Worm (Caenorhabditis elegans) whole organism, L3 larva: ENCODE data around the gene Y41C4A.8.
A peak's percentile ranks its signal among the peaks of the same experiment; 100 is the strongest.

Experiments
- R02D3.7 ChIP-seq: fragments of 150-350 bp; optimal IDR thresholded peaks from 2 replicates; lab custom pipeline; 2014; ENCODE audit warnings: missing biosample characterization, missing genetic modification characterization
- ZK546.5 ChIP-seq: sonication (generic microtip); optimal IDR thresholded peaks from 2 replicates; lab custom pipeline; 2017; ENCODE audit warnings: missing biosample characterization, missing genetic modification characterization
- aly-2 ChIP-seq: fragments of 150-350 bp; optimal IDR thresholded peaks from 2 replicates; lab custom pipeline; 2014; ENCODE audit warnings: missing biosample characterization, missing genetic modification characterization
- ama-1 ChIP-seq: fragments of 150-350 bp; optimal IDR thresholded peaks from 2 replicates; lab custom pipeline; 2018
- ceh-16 ChIP-seq: sonication (generic microtip); optimal IDR thresholded peaks from 2 replicates; lab custom pipeline; 2017; ENCODE audit warnings: missing biosample characterization, missing genetic modification characterization
- ceh-28 ChIP-seq: fragments of 150-350 bp; optimal IDR thresholded peaks from 2 replicates; lab custom pipeline; 2014; ENCODE audit warnings: missing biosample characterization, missing genetic modification reagents, missing genetic modification characterization
- ceh-82 ChIP-seq: fragments of 150-350 bp; optimal IDR thresholded peaks from 2 replicates; lab custom pipeline; 2014; ENCODE audit warnings: missing biosample characterization, missing genetic modification characterization
- egl-5 ChIP-seq: fragments of 150-350 bp; optimal IDR thresholded peaks from 2 replicates; lab custom pipeline; 2017; ENCODE audit warnings: missing biosample characterization, missing genetic modification reagents, missing genetic modification characterization, inconsistent platforms
- elt-2 ChIP-seq: sonication (generic microtip); optimal IDR thresholded peaks from 2 replicates; lab custom pipeline; 2016; ENCODE audit warnings: missing genetic modification reagents, mild to moderate bottlenecking, missing genetic modification characterization, missing compliant biosample characterization
- elt-3 ChIP-seq, 3 experiments: fragments of 150-350 bp in 1 of 3; sonication (generic microtip) in 2 of 3; optimal IDR thresholded peaks; 2 replicates in 2 of 3; 4 replicates in 1 of 3; lab custom pipeline; 2014 to 2017; ENCODE audit warnings: missing biosample characterization in 3 of 3, missing genetic modification characterization in 3 of 3
- fos-1 ChIP-seq: fragments of 150-350 bp; optimal IDR thresholded peaks from 2 replicates; lab custom pipeline; 2014; ENCODE audit warnings: missing biosample characterization, missing genetic modification characterization
- hmg-11 ChIP-seq: sonication (generic microtip); optimal IDR thresholded peaks from 2 replicates; lab custom pipeline; 2016; ENCODE audit warnings: missing genetic modification characterization, missing compliant biosample characterization
- jun-1 ChIP-seq: fragments of 150-350 bp; optimal IDR thresholded peaks from 2 replicates; lab custom pipeline; 2014; ENCODE audit warnings: missing biosample characterization, missing genetic modification reagents, missing genetic modification characterization
- lin-15B ChIP-seq: fragments of 150-350 bp; optimal IDR thresholded peaks from 2 replicates; lab custom pipeline; 2014; ENCODE audit warnings: missing biosample characterization, missing genetic modification characterization
- lin-39 ChIP-seq: fragments of 150-350 bp; optimal IDR thresholded peaks from 2 replicates; lab custom pipeline; 2018; ENCODE audit warnings: missing biosample characterization, missing genetic modification reagents, missing genetic modification characterization
- lsy-12 ChIP-seq: sonication (generic microtip); optimal IDR thresholded peaks from 2 replicates; lab custom pipeline; 2016; ENCODE audit warnings: mild to moderate bottlenecking, missing genetic modification characterization, missing compliant biosample characterization
- mdl-1 ChIP-seq: fragments of 150-350 bp; optimal IDR thresholded peaks from 2 replicates; lab custom pipeline; 2014; ENCODE audit warnings: missing biosample characterization, missing genetic modification characterization
- nhr-11 ChIP-seq: fragments of 150-350 bp; optimal IDR thresholded peaks from 2 replicates; lab custom pipeline; 2014; ENCODE audit warnings: missing biosample characterization, missing genetic modification characterization
- nhr-12 ChIP-seq: fragments of 150-350 bp; optimal IDR thresholded peaks from 2 replicates; lab custom pipeline; 2014; ENCODE audit warnings: missing biosample characterization, missing genetic modification characterization
- nhr-23 ChIP-seq: fragments of 150-350 bp; optimal IDR thresholded peaks from 2 replicates; lab custom pipeline; 2014; ENCODE audit warnings: missing biosample characterization, missing genetic modification reagents, missing genetic modification characterization
- nhr-25 ChIP-seq: sonication (generic microtip); optimal IDR thresholded peaks from 2 replicates; lab custom pipeline; 2017; ENCODE audit warnings: missing biosample characterization, missing genetic modification characterization
- nhr-28 ChIP-seq: fragments of 150-350 bp; optimal IDR thresholded peaks from 2 replicates; lab custom pipeline; 2014; ENCODE audit warnings: missing biosample characterization, missing genetic modification characterization
- nhr-67 ChIP-seq: fragments of 150-350 bp; optimal IDR thresholded peaks from 2 replicates; lab custom pipeline; 2014; ENCODE audit warnings: missing biosample characterization, missing genetic modification characterization
- nhr-76 ChIP-seq: fragments of 150-350 bp; sonication (generic microtip); optimal IDR thresholded peaks from 5 replicates; lab custom pipeline; 2014; ENCODE audit warnings: missing biosample characterization, missing genetic modification characterization
- nhr-77 ChIP-seq: fragments of 150-350 bp; optimal IDR thresholded peaks from 2 replicates; lab custom pipeline; 2014; ENCODE audit warnings: missing biosample characterization, missing genetic modification characterization
- pha-4 ChIP-seq: fragments of 150-350 bp; optimal IDR thresholded peaks from 2 replicates; lab custom pipeline; 2014; ENCODE audit warnings: missing biosample characterization, missing genetic modification reagents, missing genetic modification characterization
- sea-2 ChIP-seq: fragments of 150-350 bp; sonication (generic microtip); optimal IDR thresholded peaks from 4 replicates; lab custom pipeline; 2014; ENCODE audit warnings: missing biosample characterization, missing genetic modification reagents, missing genetic modification characterization
- snpc-4 ChIP-seq: fragments of 150-350 bp; optimal IDR thresholded peaks from 2 replicates; lab custom pipeline; 2014; ENCODE audit warnings: missing biosample characterization, missing genetic modification characterization
- tbx-2 ChIP-seq: sonication (generic microtip); optimal IDR thresholded peaks from 2 replicates; lab custom pipeline; 2016; ENCODE audit warnings: mild to moderate bottlenecking, missing genetic modification characterization, missing compliant biosample characterization
- unc-39 ChIP-seq: sonication (generic microtip); optimal IDR thresholded peaks from 4 replicates; lab custom pipeline; 2017; ENCODE audit warnings: missing biosample characterization, missing genetic modification characterization
- zag-1 ChIP-seq: fragments of 150-350 bp; optimal IDR thresholded peaks from 2 replicates; lab custom pipeline; 2014; ENCODE audit warnings: missing biosample characterization, missing genetic modification characterization
- ztf-4 ChIP-seq: fragments of 150-350 bp; optimal IDR thresholded peaks from 2 replicates; lab custom pipeline; 2014; ENCODE audit warnings: missing biosample characterization, missing genetic modification characterization

Y41C4A.8 gene

DNA sequence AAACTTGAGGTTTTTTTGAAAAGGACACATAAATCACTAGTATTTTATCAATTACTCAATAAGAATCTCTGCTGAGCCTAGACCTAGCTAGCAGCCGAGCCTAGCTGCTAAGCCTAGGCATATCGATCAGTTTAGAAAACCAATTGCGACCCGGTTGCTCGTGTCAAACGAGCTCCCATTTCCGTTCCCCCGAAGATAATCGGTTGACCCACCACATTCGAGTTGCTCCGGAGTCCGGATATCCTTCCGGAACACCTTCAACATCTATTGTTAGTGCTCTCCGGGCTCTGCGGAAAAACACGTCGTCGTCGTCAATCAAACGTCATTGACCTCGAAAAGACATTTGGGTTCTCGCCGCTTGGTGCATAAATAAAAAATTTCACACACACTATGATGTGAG, 24.8 kb downstream of the Y41C4A.8 start:
- TF ChIP-seq lsy-12 (tag; lab: Kevin White, UChicago) (no peak), ceh-28 (no peak), tbx-2 (tag; lab: Kevin White, UChicago) (peak; percentile 56), ceh-82 (tag; lab: Kevin White, UChicago) (no peak), lin-15B (tag; lab: Kevin White, UChicago) (no peak)

DNA sequence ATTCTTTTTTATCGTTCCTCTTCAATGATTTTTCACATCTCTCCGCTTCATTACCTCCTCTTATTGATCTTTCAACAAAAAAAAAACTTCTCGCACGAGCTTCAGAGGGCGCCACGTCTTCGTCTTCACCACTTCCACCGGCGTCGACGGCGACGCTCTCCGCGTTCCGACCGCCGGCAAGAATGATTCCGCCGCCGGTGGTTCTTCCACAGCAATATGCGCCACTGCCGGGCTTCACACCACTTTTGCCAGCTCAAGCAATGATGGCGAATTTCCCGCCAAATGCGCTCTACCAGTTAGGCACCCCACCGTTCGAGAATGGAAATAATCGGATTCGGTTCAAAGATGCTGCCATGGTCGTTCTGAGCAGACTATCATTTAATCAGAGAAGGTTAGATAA, 25.6 kb downstream of the Y41C4A.8 start:
- no peak for TF ChIP-seq ztf-4 (tag; lab: Kevin White, UChicago)
- TF ChIP-seq lsy-12 (tag; lab: Kevin White, UChicago) = no peak
- no peak for TF ChIP-seq jun-1 (tag; lab: Kevin White, UChicago)
- no peak for TF ChIP-seq egl-5 (tag; lab: Kevin White, UChicago)
- TF ChIP-seq elt-3 (tag; optimal IDR thresholded peaks at IDR 0.05; lab: Kevin White, UChicago) = no peak
- no peak for TF ChIP-seq sea-2
- no peak for TF ChIP-seq lin-15B (tag; lab: Kevin White, UChicago)
- TF ChIP-seq nhr-28 (tag; lab: Kevin White, UChicago) = no peak
- TF ChIP-seq elt-2 (tag; lab: Kevin White, UChicago) = no peak
- TF ChIP-seq ama-1 (lab: Kevin White, UChicago) = no peak
- TF ChIP-seq nhr-77 = no peak
- no peak for TF ChIP-seq pha-4 (tag; lab: Kevin White, UChicago)
- no peak for TF ChIP-seq nhr-25 (tag; lab: Kevin White, UChicago)
- no peak for TF ChIP-seq nhr-11 (tag; lab: Kevin White, UChicago)
- TF ChIP-seq aly-2 = no peak
- TF ChIP-seq hmg-11 = no peak

DNA sequence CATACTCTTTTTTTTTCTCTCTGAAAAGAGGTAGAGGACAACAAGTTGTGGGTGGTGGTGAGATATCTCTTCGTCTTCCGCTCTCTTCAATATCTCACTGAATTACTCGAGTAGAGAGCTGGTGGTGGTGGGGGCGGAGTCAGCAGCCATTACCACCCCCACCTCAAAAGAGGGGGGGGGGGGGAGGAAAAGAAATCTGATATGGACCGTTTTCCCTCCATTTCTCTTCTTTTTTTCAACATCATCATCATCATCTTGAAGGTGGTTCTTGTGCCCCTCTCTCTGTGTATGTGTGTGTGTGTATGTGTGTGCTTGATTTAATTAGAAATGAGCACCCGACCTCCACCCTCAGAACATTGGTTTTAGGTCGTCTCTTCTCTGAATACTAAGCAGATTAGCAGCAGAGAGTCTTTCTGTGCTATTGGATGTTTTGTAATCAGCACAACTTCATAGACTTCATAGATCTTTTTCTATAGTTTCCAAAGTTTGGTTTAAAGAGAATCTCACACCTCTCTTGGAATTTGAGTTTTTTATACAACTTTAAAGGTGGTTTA, 27.1 kb downstream of the Y41C4A.8 start:
- TF ChIP-seq lin-39 (tag; lab: Kevin White, UChicago) = no peak
- no peak for TF ChIP-seq ZK546.5 (tag; lab: Kevin White, UChicago)
- no peak for TF ChIP-seq nhr-77
- TF ChIP-seq R02D3.7 (tag; lab: Kevin White, UChicago) = no peak
- TF ChIP-seq nhr-67 = no peak
- no peak for TF ChIP-seq tbx-2 (tag; lab: Kevin White, UChicago)
- no peak for TF ChIP-seq fos-1
- no peak for TF ChIP-seq unc-39 (tag; lab: Kevin White, UChicago)
- TF ChIP-seq elt-2 (tag; lab: Kevin White, UChicago) = no peak
- TF ChIP-seq pha-4 (tag; lab: Kevin White, UChicago) = no peak
- TF ChIP-seq nhr-28 (tag; lab: Kevin White, UChicago) = no peak
- TF ChIP-seq zag-1 (tag; lab: Kevin White, UChicago) = no peak
- no peak for TF ChIP-seq ama-1 (lab: Kevin White, UChicago)
- TF ChIP-seq lin-15B (tag; lab: Kevin White, UChicago) = no peak

DNA sequence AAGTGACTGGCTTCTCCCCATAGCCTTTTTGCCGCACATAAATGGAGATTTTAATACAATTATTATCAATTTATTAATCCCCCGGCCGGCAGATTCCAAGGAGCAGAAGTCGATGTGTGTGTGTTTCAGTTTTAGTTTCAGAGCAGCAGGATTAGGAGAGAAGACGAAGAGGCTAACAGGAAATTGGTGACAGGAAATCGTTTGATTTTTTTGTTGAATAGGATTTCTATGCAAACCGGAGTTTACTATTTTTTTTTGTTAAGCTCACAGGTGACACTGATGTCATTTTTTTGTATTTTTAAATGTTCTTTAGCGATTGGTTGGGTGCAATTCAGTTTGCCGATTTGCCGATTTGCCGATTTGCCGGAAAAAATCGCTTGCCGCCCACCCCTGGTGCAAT, 28.1 kb downstream of the Y41C4A.8 start:
- TF ChIP-seq nhr-23 (tag; lab: Kevin White, UChicago) (no peak), nhr-76 (tag; lab: Kevin White, UChicago) (no peak), mdl-1 (no peak), unc-39 (tag; lab: Kevin White, UChicago) (no peak)

DNA sequence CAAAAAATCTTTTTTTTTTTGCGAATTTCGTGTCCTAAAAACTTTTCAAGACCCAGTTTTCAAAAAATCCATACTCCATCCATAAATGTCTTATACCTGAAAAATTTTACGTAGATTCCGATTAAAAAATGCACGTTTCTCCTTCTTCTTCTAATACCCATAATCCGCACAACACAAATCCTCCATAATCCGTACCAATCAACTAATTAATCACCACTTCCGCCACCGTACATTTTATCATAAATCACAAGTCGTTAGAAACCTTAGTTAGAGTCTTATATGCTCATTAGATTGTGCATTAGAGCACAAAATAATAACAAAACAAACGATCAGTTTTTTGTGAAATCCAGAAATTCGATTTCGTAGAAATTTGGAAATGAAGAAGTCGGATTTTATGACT, 39.6 kb downstream of the Y41C4A.8 start:
- TF ChIP-seq ceh-28 = no peak
- TF ChIP-seq nhr-11 (tag; lab: Kevin White, UChicago) = no peak
- TF ChIP-seq egl-5 (tag; lab: Kevin White, UChicago) = no peak
- TF ChIP-seq nhr-28 (tag; lab: Kevin White, UChicago) = no peak
- TF ChIP-seq nhr-12 (tag; lab: Kevin White, UChicago) = no peak
- no peak for TF ChIP-seq ztf-4 (tag; lab: Kevin White, UChicago)
- no peak for TF ChIP-seq ZK546.5 (tag; lab: Kevin White, UChicago)
- no peak for TF ChIP-seq nhr-77
- no peak for TF ChIP-seq snpc-4 (tag; lab: Kevin White, UChicago)
- TF ChIP-seq ama-1 (lab: Kevin White, UChicago) = no peak
- no peak for TF ChIP-seq elt-3 (tag; optimal IDR thresholded peaks at IDR 0.05; lab: Kevin White, UChicago)
- TF ChIP-seq aly-2 = no peak
- TF ChIP-seq nhr-67 = no peak
- TF ChIP-seq ceh-82 (tag; lab: Kevin White, UChicago) = no peak
- TF ChIP-seq tbx-2 (tag; lab: Kevin White, UChicago) = no peak
- TF ChIP-seq elt-2 (tag; lab: Kevin White, UChicago) = no peak
- TF ChIP-seq ceh-16 (tag; lab: Kevin White, UChicago) = no peak
